Worm (Caenorhabditis elegans): ENCODE results near the gene ugt-7.

ce11 chrV:5001386-5001785 is 1.0 kb upstream of the ugt-7 start, which contains the start of gene srr-8:
- TF ChIP-seq him-1 (tag; optimal IDR thresholded peaks at IDR 0.05) (no peak), W03F9.2 (tag; optimal IDR thresholded peaks at IDR 0.05) (no peak), dao-5 (tag; optimal IDR thresholded peaks at IDR 0.05) (no peak)

All from whole organism, L4/young adult.